Worm (Caenorhabditis elegans): Measurements from ENCODE around the gene F40F12.3.

The F40F12.3 gene

DNA sequence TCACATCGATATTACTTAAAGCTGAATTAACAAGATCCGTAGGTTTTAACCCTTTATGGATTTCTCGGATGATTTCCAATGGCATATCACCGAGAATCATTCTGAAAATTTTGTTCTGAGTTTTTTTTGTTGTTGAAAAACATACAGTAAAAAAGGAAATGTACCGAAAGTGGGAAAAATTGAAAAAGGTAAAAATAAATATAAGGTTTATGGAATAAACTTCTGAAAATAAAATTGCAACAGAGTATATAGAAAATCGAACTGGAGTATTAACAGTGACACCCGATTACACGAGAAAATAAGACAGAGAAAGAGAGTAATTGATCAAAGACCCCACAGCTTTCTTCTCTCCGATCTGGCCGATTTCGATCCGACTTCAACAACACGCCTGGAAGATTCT, 31.2 kb upstream of the F40F12.3 start, which contains the start of gene K03H1.11:
K03H1.11 (minus strand) TSS at position 101 of the 400 bp plus-strand sequence.
- no peak for TF ChIP-seq rec-8 (tag; optimal IDR thresholded peaks at IDR 0.05)

DNA sequence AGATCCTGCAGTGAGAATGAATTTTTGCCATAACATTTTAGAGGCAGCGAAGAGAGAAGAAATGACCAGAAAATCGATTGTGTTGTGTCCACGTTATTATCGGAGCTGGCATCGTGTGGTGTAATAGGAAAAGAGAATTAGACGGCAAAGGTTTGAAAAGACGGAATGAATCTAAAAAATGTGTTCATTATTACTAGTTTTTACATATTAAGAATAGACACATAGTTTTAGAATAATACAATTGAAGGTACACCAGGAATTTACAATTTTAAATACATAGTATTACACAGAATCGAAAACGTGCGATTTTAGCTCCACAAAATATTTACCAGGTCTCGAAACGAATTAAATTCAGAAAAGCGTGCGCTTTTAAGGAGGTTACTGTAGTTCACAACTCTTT, 29.6 kb upstream of the F40F12.3 start, which contains the start of gene K03H1.13:
K03H1.13 (minus strand) TSS at position 101 of the 400 bp plus-strand sequence.
- TF ChIP-seq hmg-1.2 (GFP tag; IDR thresholded peaks at IDR 0.05) (peak; percentile 24; the same call in 1 of the 2 replicates), xnd-1 (tag; optimal IDR thresholded peaks at IDR 0.05) (no peak)

DNA sequence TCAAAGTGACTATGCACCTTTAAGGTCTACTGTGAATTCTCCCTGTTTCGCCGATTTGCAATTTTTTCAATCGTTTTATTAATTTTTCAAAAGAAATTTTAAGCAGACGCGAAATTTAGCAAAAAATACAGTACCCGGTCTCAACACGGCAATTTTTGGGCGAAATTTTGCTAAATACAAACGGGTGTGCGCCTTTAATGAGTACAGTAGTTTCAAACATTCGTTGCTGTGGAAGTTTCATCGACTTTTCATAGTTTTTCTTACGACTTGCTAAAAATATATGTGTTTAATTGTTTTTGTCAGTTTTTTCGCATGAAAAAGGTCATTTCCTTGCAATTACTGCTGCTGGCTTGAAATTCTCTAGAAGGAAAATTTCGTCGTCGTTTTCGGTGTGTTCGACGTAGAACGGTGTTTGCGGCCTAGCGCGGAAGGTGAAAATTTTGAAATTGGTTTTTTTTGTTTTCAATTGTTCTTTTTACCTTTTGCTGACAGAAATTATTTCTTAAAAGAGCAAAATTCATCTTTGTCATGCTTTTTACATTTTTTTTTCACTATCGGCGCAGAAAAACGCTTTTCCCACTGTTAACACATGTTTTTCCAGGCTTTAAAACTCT, 26.2 kb upstream of the F40F12.3 start, which contains the start of gene K03H1.7:
K03H1.7 (plus strand) TSS at position 600 of the 614 bp plus-strand sequence.
- TF ChIP-seq ama-1 (optimal IDR thresholded peaks at IDR 0.05) (no peak), ama-1 (GFP tag; optimal IDR thresholded peaks at IDR 0.05) (no peak), attf-3 (GFP tag; conservative IDR thresholded peaks at IDR 0.05) (no peak), mcd-1 (GFP tag; IDR thresholded peaks at IDR 0.05) (no peak), lin-26 (GFP tag; IDR thresholded peaks at IDR 0.05) (no peak), lsy-27 (tag; optimal IDR thresholded peaks at IDR 0.05; ENCODE audit: borderline replicate concordance, insufficient read depth) (no peak), ztf-26 (tag; optimal IDR thresholded peaks at IDR 0.05) (no peak), atf-7 (tag; optimal IDR thresholded peaks at IDR 0.05) (no peak), lin-54 (GFP tag; optimal IDR thresholded peaks at IDR 0.05) (no peak), gei-17 (GFP tag; optimal IDR thresholded peaks at IDR 0.05) (no peak), F33H1.4 (GFP tag; IDR thresholded peaks at IDR 0.05) (peak; percentile 50), K12H6.12 (tag; optimal IDR thresholded peaks at IDR 0.05) (no peak), pbrm-1 (GFP tag; IDR thresholded peaks at IDR 0.05) (no peak), tlf-1 (GFP tag; optimal IDR thresholded peaks at IDR 0.05) (no peak), ztf-18 (tag; optimal IDR thresholded peaks at IDR 0.05) (no peak), Y53F4B.3 (GFP tag; IDR thresholded peaks at IDR 0.05) (no peak), efl-1 (GFP tag; optimal IDR thresholded peaks at IDR 0.05) (peak; percentile 21), xnd-1 (tag; optimal IDR thresholded peaks at IDR 0.05) (peak; percentile 53), madf-6 (GFP tag; IDR thresholded peaks at IDR 0.05) (0 out of 2 replicates have a peak, but pooled peaks have one; percentile 22), fkh-3 (tag; optimal IDR thresholded peaks at IDR 0.05) (no peak), ceh-91 (GFP tag; IDR thresholded peaks at IDR 0.05) (peak; percentile 62; the same call in 1 of the 2 replicates), ztf-3 (GFP tag; optimal IDR thresholded peaks at IDR 0.05) (no peak), nfya-1 (tag; optimal IDR thresholded peaks at IDR 0.05; ENCODE audit: borderline replicate concordance, insufficient read depth) (no peak), madf-10 (tag; optimal IDR thresholded peaks at IDR 0.05) (no peak), snpc-1.1 (tag; optimal IDR thresholded peaks at IDR 0.05; ENCODE audit: insufficient read depth) (no peak), ztf-22 (GFP tag; optimal IDR thresholded peaks at IDR 0.05) (no peak), chd-7 (tag; optimal IDR thresholded peaks at IDR 0.05) (no peak), Y79H2A.3 (GFP tag; conservative IDR thresholded peaks at IDR 0.05) (no peak), bed-1 (GFP tag; IDR thresholded peaks at IDR 0.05) (no peak), nfyb-1 (GFP tag; IDR thresholded peaks at IDR 0.05) (no peak), F55B11.4 (tag; optimal IDR thresholded peaks at IDR 0.05; ENCODE audit: borderline replicate concordance, insufficient read depth) (no peak), B0019.2 (GFP tag; conservative IDR thresholded peaks at IDR 0.05) (no peak), tbx-9 (tag; optimal IDR thresholded peaks at IDR 0.05; ENCODE audit: borderline replicate concordance) (no peak), C17E4.6 (GFP tag; IDR thresholded peaks at IDR 0.05) (no peak), Y67H2A.10 (GFP tag; conservative IDR thresholded peaks at IDR 0.05) (no peak), snpc-1.3 (tag; optimal IDR thresholded peaks at IDR 0.05; ENCODE audit: insufficient read depth) (no peak), somi-1 (GFP tag; optimal IDR thresholded peaks at IDR 0.05) (no peak), B0336.3 (GFP tag; IDR thresholded peaks at IDR 0.05) (no peak), rpc-1 (optimal IDR thresholded peaks at IDR 0.05) (no peak), rpc-1 (tag; optimal IDR thresholded peaks at IDR 0.05) (no peak), lsl-1 (GFP tag; optimal IDR thresholded peaks at IDR 0.05) (peak; percentile 89), unc-130 (GFP tag; optimal IDR thresholded peaks at IDR 0.05) (no peak)

Data from whole organism, young adult.